Worm (Caenorhabditis elegans) whole organism, early embryonic: ENCODE measurements around the gene isy-1.

Experiments
- aly-1 ChIP-seq: sonication (generic microtip); optimal IDR thresholded peaks from 2 replicates; lab custom pipeline; 2016; ENCODE audit warnings: missing genetic modification characterization, missing compliant biosample characterization
- ama-1 ChIP-seq: fragments of 150-350 bp; optimal IDR thresholded peaks from 2 replicates; lab custom pipeline; 2014
- ceh-13 ChIP-seq: fragments of 200-800 bp; sonication (Bioruptor generic); optimal IDR thresholded peaks from 2 replicates; lab custom pipeline; 2018; ENCODE audit warnings: mild to moderate bottlenecking, missing genetic modification characterization, missing compliant biosample characterization
- ceh-36 ChIP-seq: sonication (generic microtip); optimal IDR thresholded peaks from 2 replicates; lab custom pipeline; 2016; ENCODE audit warnings: missing genetic modification characterization, inconsistent platforms, missing compliant biosample characterization
- flt-1 ChIP-seq: fragments of 200-800 bp; sonication (Bioruptor generic); IDR thresholded peaks from 2 replicates; pipeline ENCODE4 v1.3.6; 2022; ENCODE audit warnings: missing genetic modification characterization, missing compliant biosample characterization
- hmg-4 ChIP-seq: fragments of 200-800 bp; sonication (Bioruptor generic); optimal IDR thresholded peaks from 2 replicates; lab custom pipeline; 2018; ENCODE audit warnings: mild to moderate bottlenecking, missing genetic modification characterization, missing compliant biosample characterization
- hnd-1 ChIP-seq: sonication (generic microtip); optimal IDR thresholded peaks from 2 replicates; lab custom pipeline; 2016; ENCODE audit warnings: missing genetic modification characterization, missing compliant biosample characterization
- scrt-1 ChIP-seq: fragments of 200-800 bp; sonication (Bioruptor generic); IDR thresholded peaks from 2 replicates; pipeline ENCODE4 v1.3.6; 2022; ENCODE audit warnings: missing genetic modification characterization, missing compliant biosample characterization
- tra-4 ChIP-seq: sonication (generic microtip); optimal IDR thresholded peaks from 2 replicates; lab custom pipeline; 2017; ENCODE audit warnings: missing genetic modification characterization, missing compliant biosample characterization

DNA sequence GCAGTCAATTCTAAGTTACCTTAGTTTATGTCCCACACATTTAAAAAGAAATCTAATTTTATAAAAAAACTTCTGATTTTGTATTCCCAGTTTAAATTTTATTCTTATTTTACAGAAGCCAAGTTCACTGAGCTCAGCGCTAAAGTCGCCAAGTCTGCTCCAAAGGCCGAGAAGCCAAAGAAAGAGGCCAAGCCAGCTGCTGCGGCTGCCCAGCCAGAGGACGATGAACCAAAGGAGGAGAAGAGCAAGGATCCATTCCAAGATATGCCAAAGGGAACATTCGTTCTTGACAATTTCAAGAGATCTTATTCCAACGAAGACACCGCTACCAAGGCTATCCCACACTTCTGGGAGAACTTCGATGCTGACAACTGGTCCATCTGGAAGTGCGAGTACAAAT lies 33.6 kb downstream of the isy-1 start:
- no peak for TF ChIP-seq ama-1
- no peak for TF ChIP-seq scrt-1 (GFP tag; lab: Robert Waterston, UW)
- no peak for TF ChIP-seq flt-1
- no peak for TF ChIP-seq ceh-36
- TF ChIP-seq hnd-1 (tag; lab: Kevin White, UChicago) = no peak
- TF ChIP-seq hmg-4 (GFP tag; lab: Kevin White, UChicago) = no peak
- no peak for TF ChIP-seq aly-1 (tag; lab: Kevin White, UChicago)
- TF ChIP-seq tra-4 = no peak
- no peak for TF ChIP-seq ceh-13
